Worm (Caenorhabditis elegans): ENCODE measurements around the gene cfap-36.

The cfap-36 gene

ce11 chrV:194760-195159 lies 22.8 kb upstream of the cfap-36 start:
- no peak for TF ChIP-seq ztf-29 (GFP tag; IDR thresholded peaks at IDR 0.05)
- TF ChIP-seq med-1 (GFP tag; optimal IDR thresholded peaks at IDR 0.05; ENCODE audit: insufficient read depth), result no peak
- no peak for TF ChIP-seq ref-1 (GFP tag; conservative IDR thresholded peaks at IDR 0.05)
- no peak for TF ChIP-seq flt-1 (GFP tag; IDR thresholded peaks at IDR 0.05)
- TF ChIP-seq cog-1 (tag; optimal IDR thresholded peaks at IDR 0.05), result no peak
- TF ChIP-seq ztf-23 (GFP tag; IDR thresholded peaks at IDR 0.05), result no peak
- no peak for TF ChIP-seq T22C8.4 (GFP tag; IDR thresholded peaks at IDR 0.05)
- TF ChIP-seq tab-1 (GFP tag; IDR thresholded peaks at IDR 0.05), result no peak
- no peak for TF ChIP-seq klf-2 (GFP tag; conservative IDR thresholded peaks at IDR 0.05)

- no peak for TF ChIP-seq ztf-29 (GFP tag; IDR thresholded peaks at IDR 0.05)
- TF ChIP-seq tab-1 (GFP tag; IDR thresholded peaks at IDR 0.05), result no peak
- no peak for TF ChIP-seq med-1 (GFP tag; optimal IDR thresholded peaks at IDR 0.05; ENCODE audit: insufficient read depth)
Measured at ce11 chrV:189436-189835, 17.4 kb upstream of the cfap-36 start.

- no peak for TF ChIP-seq med-1 (GFP tag; optimal IDR thresholded peaks at IDR 0.05; ENCODE audit: insufficient read depth)
- TF ChIP-seq flt-1 (GFP tag; IDR thresholded peaks at IDR 0.05), result no peak
- TF ChIP-seq ztf-29 (GFP tag; IDR thresholded peaks at IDR 0.05), result no peak
- TF ChIP-seq tab-1 (GFP tag; IDR thresholded peaks at IDR 0.05), result no peak
- TF ChIP-seq T22C8.4 (GFP tag; IDR thresholded peaks at IDR 0.05), result no peak
- no peak for TF ChIP-seq cog-1 (tag; optimal IDR thresholded peaks at IDR 0.05)
- no peak for TF ChIP-seq ref-1 (GFP tag; conservative IDR thresholded peaks at IDR 0.05)
- no peak for TF ChIP-seq klf-2 (GFP tag; conservative IDR thresholded peaks at IDR 0.05)
- TF ChIP-seq ztf-23 (GFP tag; IDR thresholded peaks at IDR 0.05), result no peak
Measured at ce11 chrV:185694-186217, 13.7 kb upstream of the cfap-36 start, which contains the start of gene arid-1. arid-1 (plus strand) TSS chrV:186167.

DNA sequence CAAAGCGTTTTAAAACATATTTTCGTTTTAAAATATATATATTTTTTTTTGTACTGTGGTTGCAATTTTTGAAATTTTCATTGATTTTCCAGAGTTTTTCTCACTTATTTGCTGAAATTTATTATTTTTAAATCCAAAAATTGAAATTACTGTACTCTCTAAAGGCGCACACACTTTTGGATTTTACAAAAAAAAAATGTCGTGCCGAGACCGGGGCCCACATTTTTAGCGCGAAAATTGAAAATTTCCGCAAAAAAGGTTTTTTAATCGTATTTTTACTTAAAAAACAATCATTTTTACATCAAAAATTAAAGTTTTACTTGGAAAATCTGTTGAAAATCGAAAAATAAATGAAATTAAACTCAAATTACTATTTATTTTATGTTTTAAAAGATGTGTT lies 13.1 kb upstream of the cfap-36 start:
- no peak for TF ChIP-seq ref-1 (GFP tag; conservative IDR thresholded peaks at IDR 0.05)
- TF ChIP-seq flt-1 (GFP tag; IDR thresholded peaks at IDR 0.05), result no peak
- TF ChIP-seq ztf-23 (GFP tag; IDR thresholded peaks at IDR 0.05), result no peak
- no peak for TF ChIP-seq klf-2 (GFP tag; conservative IDR thresholded peaks at IDR 0.05)
- TF ChIP-seq med-1 (GFP tag; optimal IDR thresholded peaks at IDR 0.05; ENCODE audit: insufficient read depth), result no peak
- TF ChIP-seq tab-1 (GFP tag; IDR thresholded peaks at IDR 0.05), result no peak
- no peak for TF ChIP-seq ztf-29 (GFP tag; IDR thresholded peaks at IDR 0.05)
- no peak for TF ChIP-seq T22C8.4 (GFP tag; IDR thresholded peaks at IDR 0.05)
- no peak for TF ChIP-seq cog-1 (tag; optimal IDR thresholded peaks at IDR 0.05)

DNA sequence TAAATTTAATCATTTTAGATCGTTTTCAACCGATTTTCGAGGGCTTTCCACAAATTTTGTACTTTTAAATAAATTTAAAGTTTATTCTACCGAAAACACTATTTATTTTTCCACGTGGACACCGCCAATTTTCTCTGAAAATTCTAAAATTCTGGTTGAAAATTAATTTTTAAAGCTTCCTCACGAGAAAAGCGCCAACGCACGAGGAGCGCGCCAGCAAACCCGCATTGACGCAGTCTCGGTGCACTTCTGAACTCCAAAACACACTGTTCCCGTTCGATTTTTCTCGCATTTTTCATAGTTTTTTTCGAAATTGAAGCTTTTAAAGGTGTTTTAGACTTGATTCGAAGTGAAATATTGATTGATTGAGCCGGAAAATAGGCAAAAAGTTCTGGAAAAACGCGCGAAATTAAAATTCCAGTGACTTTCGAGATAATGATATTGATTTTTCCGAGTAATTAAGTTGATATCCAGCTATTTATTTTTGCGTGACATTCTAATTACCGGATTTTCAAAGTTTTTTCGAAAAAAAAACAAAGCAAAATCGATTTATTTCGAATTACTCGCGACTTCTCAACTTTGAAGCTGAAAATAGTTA lies 5.0 kb upstream of the cfap-36 start, which contains the start of gene cul-3:
Gene cul-3, plus strand, starts transcription at position 548 of the 598 bp plus-strand sequence.
- TF ChIP-seq flt-1 (GFP tag; IDR thresholded peaks at IDR 0.05) (no peak), ref-1 (GFP tag; conservative IDR thresholded peaks at IDR 0.05) (no peak), ztf-29 (GFP tag; IDR thresholded peaks at IDR 0.05) (no peak), med-1 (GFP tag; optimal IDR thresholded peaks at IDR 0.05; ENCODE audit: insufficient read depth) (no peak), tab-1 (GFP tag; IDR thresholded peaks at IDR 0.05) (no peak), T22C8.4 (GFP tag; IDR thresholded peaks at IDR 0.05) (no peak), klf-2 (GFP tag; conservative IDR thresholded peaks at IDR 0.05) (no peak), ztf-23 (GFP tag; IDR thresholded peaks at IDR 0.05) (no peak), cog-1 (tag; optimal IDR thresholded peaks at IDR 0.05) (no peak)

DNA sequence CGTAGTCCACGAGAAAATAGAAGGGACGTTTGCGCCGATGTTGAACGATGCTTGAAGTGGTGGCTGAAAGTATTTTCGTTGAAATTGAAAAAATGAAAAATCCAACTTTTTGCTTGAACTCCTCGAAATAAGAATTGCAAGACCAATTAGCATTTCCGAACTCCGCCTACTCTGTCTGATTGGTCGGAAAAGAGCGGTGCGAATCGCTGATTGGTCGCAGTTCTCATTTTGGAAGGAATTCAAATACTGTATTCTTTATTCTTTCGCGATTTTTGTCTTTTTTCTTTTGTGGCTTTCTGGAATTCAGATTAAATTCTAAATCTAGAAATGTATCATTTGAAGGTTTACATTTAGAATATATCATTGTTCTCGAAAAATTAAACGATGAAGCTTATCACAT lies 2.5 kb upstream of the cfap-36 start:
- TF ChIP-seq med-1 (GFP tag; optimal IDR thresholded peaks at IDR 0.05; ENCODE audit: insufficient read depth), result no peak
- TF ChIP-seq ztf-29 (GFP tag; IDR thresholded peaks at IDR 0.05), result no peak
- TF ChIP-seq ref-1 (GFP tag; conservative IDR thresholded peaks at IDR 0.05), result no peak
- TF ChIP-seq cog-1 (tag; optimal IDR thresholded peaks at IDR 0.05), result no peak
- TF ChIP-seq tab-1 (GFP tag; IDR thresholded peaks at IDR 0.05), result no peak
- TF ChIP-seq ztf-23 (GFP tag; IDR thresholded peaks at IDR 0.05), result no peak
- TF ChIP-seq klf-2 (GFP tag; conservative IDR thresholded peaks at IDR 0.05), result no peak
- TF ChIP-seq flt-1 (GFP tag; IDR thresholded peaks at IDR 0.05), result no peak
- no peak for TF ChIP-seq T22C8.4 (GFP tag; IDR thresholded peaks at IDR 0.05)

DNA sequence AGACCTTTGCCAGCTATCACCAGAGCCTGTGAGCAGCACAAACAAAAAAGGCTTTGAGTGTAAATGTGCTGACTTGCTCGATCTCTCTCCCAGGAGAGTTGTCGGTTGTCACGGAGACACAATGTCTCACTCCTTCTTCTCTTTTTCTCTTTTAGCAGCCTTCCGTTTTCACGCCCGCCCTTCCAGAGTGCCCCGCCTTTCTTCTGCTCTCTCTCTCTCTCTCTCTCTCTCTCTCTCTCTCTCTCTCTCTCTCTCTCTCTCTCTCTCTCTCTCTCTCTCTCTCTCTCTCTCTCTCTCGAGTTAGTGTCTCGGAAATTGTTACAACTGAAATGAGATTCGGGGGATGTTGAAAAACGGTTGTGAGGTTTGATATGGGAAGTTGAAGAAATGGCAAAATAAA lies 1.4 kb upstream of the cfap-36 start:
- TF ChIP-seq klf-2 (GFP tag; conservative IDR thresholded peaks at IDR 0.05), result 0 out of 2 replicates have a peak, but pooled peaks have one; percentile 31
- no peak for TF ChIP-seq flt-1 (GFP tag; IDR thresholded peaks at IDR 0.05)

ce11 chrV:166687-167086 lies 5.3 kb downstream of the cfap-36 start, which contains the start of gene Y108G3AL.2:
Y108G3AL.2 (plus strand) TSS chrV:166987.
- no peak for TF ChIP-seq flt-1 (GFP tag; IDR thresholded peaks at IDR 0.05)
- TF ChIP-seq med-1 (GFP tag; optimal IDR thresholded peaks at IDR 0.05; ENCODE audit: insufficient read depth), result no peak
- no peak for TF ChIP-seq ztf-29 (GFP tag; IDR thresholded peaks at IDR 0.05)
- TF ChIP-seq tab-1 (GFP tag; IDR thresholded peaks at IDR 0.05), result no peak
- no peak for TF ChIP-seq cog-1 (tag; optimal IDR thresholded peaks at IDR 0.05)
- TF ChIP-seq ref-1 (GFP tag; conservative IDR thresholded peaks at IDR 0.05), result no peak
- no peak for TF ChIP-seq klf-2 (GFP tag; conservative IDR thresholded peaks at IDR 0.05)
- TF ChIP-seq T22C8.4 (GFP tag; IDR thresholded peaks at IDR 0.05), result no peak
- TF ChIP-seq ztf-23 (GFP tag; IDR thresholded peaks at IDR 0.05), result no peak

- TF ChIP-seq ztf-23 (GFP tag; IDR thresholded peaks at IDR 0.05), result peak; percentile 52; the same call in 1 of the 2 replicates
- TF ChIP-seq ztf-29 (GFP tag; IDR thresholded peaks at IDR 0.05), result peak; percentile 49; the same call in 1 of the 2 replicates
- peak; percentile 63; the same call in 1 of the 2 replicates for TF ChIP-seq flt-1 (GFP tag; IDR thresholded peaks at IDR 0.05)
- no peak for TF ChIP-seq T22C8.4 (GFP tag; IDR thresholded peaks at IDR 0.05)
Measured at ce11 chrV:156044-156869, 15.8 kb downstream of the cfap-36 start, which contains the start of gene ttb-1. ttb-1 (plus strand) TSS chrV:156819.
